Fruit fly (Drosophila melanogaster) whole organism: ENCODE data around the gene EMC6.

Source experiments
- CG8478 ChIP-seq: fragments of >200 bp; optimal IDR thresholded peaks from 2 replicates; lab custom pipeline; 2018; ENCODE audit warnings: inconsistent platforms
- Dll ChIP-seq: fragments of >200 bp; optimal IDR thresholded peaks from 2 replicates; lab custom pipeline; 2017
- EcR ChIP-seq, 2 experiments: fragments of >200 bp; optimal IDR thresholded peaks; 2 replicates each; lab custom pipeline; 2017; ENCODE audit warnings: missing biosample characterization in 2 of 2, missing genetic modification characterization in 2 of 2, missing genetic modification reagents in 2 of 2
- pan ChIP-seq: fragments of >200 bp; optimal IDR thresholded peaks from 2 replicates; lab custom pipeline; 2017
- psq ChIP-seq: fragments of >200 bp; optimal IDR thresholded peaks from 2 replicates; lab custom pipeline; 2017
- usp ChIP-seq: fragments of >200 bp; optimal IDR thresholded peaks from 2 replicates; lab custom pipeline; 2017; ENCODE audit warnings: missing biosample characterization, missing genetic modification characterization, mixed read lengths

The EMC6 gene

dm6 chr3R:24983537-24984501 is 41.0 kb downstream of the EMC6 start, which contains the start of gene tnc:
tnc (plus strand) TSS chr3R:24984384.
- TF ChIP-seq Dll (lab: Kevin White, UChicago) (no peak), usp (no peak), EcR (GFP tag; optimal IDR thresholded peaks at IDR 0.05; lab: Kevin White, UChicago) (no peak), pan (lab: Kevin White, UChicago) (no peak), CG8478 (lab: Kevin White, UChicago) (no peak), psq (lab: Kevin White, UChicago) (no peak)

dm6 chr3R:24976144-24976543 is 48.7 kb downstream of the EMC6 start:
- no peak for TF ChIP-seq EcR (GFP tag; optimal IDR thresholded peaks at IDR 0.05; lab: Kevin White, UChicago)
- no peak for TF ChIP-seq pan (lab: Kevin White, UChicago)
- no peak for TF ChIP-seq usp
- TF ChIP-seq Dll (lab: Kevin White, UChicago): no peak
- no peak for TF ChIP-seq psq (lab: Kevin White, UChicago)
- TF ChIP-seq CG8478 (lab: Kevin White, UChicago): no peak

dm6 chr3R:24974762-24975432 is 49.9 kb downstream of the EMC6 start:
- TF ChIP-seq psq (lab: Kevin White, UChicago) (no peak), EcR (GFP tag; optimal IDR thresholded peaks at IDR 0.05; lab: Kevin White, UChicago) (no peak), usp (no peak), Dll (lab: Kevin White, UChicago) (no peak), pan (lab: Kevin White, UChicago) (no peak)
